In the genomic region with DNA sequence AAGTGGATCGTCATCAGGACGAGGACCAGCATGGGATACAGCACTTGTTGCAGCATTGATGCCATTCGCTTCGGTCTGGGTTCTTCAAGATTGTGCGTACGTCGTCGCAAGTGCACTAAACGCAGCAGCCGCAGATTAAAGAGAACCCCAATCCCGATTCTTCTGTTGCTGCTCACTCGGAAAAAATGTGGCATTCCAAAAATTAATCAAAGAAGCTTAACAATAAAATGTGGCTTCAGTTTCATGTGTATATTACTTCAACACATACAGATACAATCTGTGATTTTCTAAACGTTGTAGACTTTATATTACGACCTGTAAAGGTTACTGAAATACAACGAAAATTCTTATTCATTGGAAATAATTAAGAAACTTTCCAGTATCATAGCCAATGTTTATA, we compare ENCODE assay signal across 2 fruit fly cellular contexts.
TF ChIP-seq lines count a peak whose summit lies in the region.

Gene NimC3, minus strand, starts transcription at position 101 of the 400 bp plus-strand sequence.

TF ChIP-seq in whole organism, prepupa, 60 proteins besides CTCF, POLR2A, EP300 and RAD21:
- TF ChIP-seq CG10631 (GFP tag; optimal IDR thresholded peaks at IDR 0.05; lab: Kevin White, UChicago): no peak
- no peak for TF ChIP-seq Smox (GFP tag; optimal IDR thresholded peaks at IDR 0.05; lab: Kevin White, UChicago)
- peak; percentile 30 for TF ChIP-seq Ets96B (tag; optimal IDR thresholded peaks at IDR 0.05; lab: Kevin White, UChicago)
- no peak for TF ChIP-seq CG31627 (GFP tag; optimal IDR thresholded peaks at IDR 0.05; lab: Kevin White, UChicago)
- no peak for TF ChIP-seq acj6 (GFP tag; optimal IDR thresholded peaks at IDR 0.05; lab: Kevin White, UChicago)
- no peak for TF ChIP-seq CG6163 (GFP tag; IDR thresholded peaks at IDR 0.05; lab: Robert Waterston, UW)
- no peak for TF ChIP-seq pdm3 (GFP tag; optimal IDR thresholded peaks at IDR 0.05; lab: Kevin White, UChicago)
- no peak for TF ChIP-seq spab (GFP tag; optimal IDR thresholded peaks at IDR 0.05; lab: Kevin White, UChicago)
- no peak for TF ChIP-seq net (GFP tag; optimal IDR thresholded peaks at IDR 0.05; lab: Kevin White, UChicago)
- no peak for TF ChIP-seq dsx (GFP tag; optimal IDR thresholded peaks at IDR 0.05; lab: Kevin White, UChicago; ENCODE audit: poor library complexity, severe bottlenecking)
- peak; percentile 42 for TF ChIP-seq CG32006 (GFP tag; optimal IDR thresholded peaks at IDR 0.05; lab: Kevin White, UChicago)
- peak; percentile 33 for TF ChIP-seq CG3032 (tag; optimal IDR thresholded peaks at IDR 0.05; lab: Kevin White, UChicago)
- TF ChIP-seq Sox14 (GFP tag; optimal IDR thresholded peaks at IDR 0.05; lab: Kevin White, UChicago): no peak
- TF ChIP-seq CG10669 (GFP tag; optimal IDR thresholded peaks at IDR 0.05; lab: Kevin White, UChicago): no peak
- TF ChIP-seq CG6792 (GFP tag; optimal IDR thresholded peaks at IDR 0.05; lab: Kevin White, UChicago): no peak
- peak; percentile 5 for TF ChIP-seq Met (GFP tag; optimal IDR thresholded peaks at IDR 0.05; lab: Kevin White, UChicago)
- TF ChIP-seq svp (GFP tag; lab: Kevin White, UChicago): no peak
- TF ChIP-seq cyc (GFP tag; optimal IDR thresholded peaks at IDR 0.05; lab: Kevin White, UChicago): no peak
- TF ChIP-seq Sox102F (GFP tag; optimal IDR thresholded peaks at IDR 0.05; lab: Kevin White, UChicago): no peak
- no peak for TF ChIP-seq CG3919 (GFP tag; optimal IDR thresholded peaks at IDR 0.05; lab: Kevin White, UChicago)
- peak; percentile 41 for TF ChIP-seq OdsH (GFP tag; optimal IDR thresholded peaks at IDR 0.05; lab: Kevin White, UChicago)
- TF ChIP-seq fd85E (GFP tag; optimal IDR thresholded peaks at IDR 0.05; lab: Kevin White, UChicago): no peak
- TF ChIP-seq CG11294 (GFP tag; IDR thresholded peaks at IDR 0.05; lab: Robert Waterston, UW): no peak
- no peak for TF ChIP-seq CG9139 (GFP tag; optimal IDR thresholded peaks at IDR 0.05; lab: Kevin White, UChicago)
- no peak for TF ChIP-seq achi (GFP tag; optimal IDR thresholded peaks at IDR 0.05; lab: Kevin White, UChicago)
- TF ChIP-seq CG34406 (GFP tag; optimal IDR thresholded peaks at IDR 0.05; lab: Kevin White, UChicago): no peak
- no peak for TF ChIP-seq Hr38 (GFP tag; optimal IDR thresholded peaks at IDR 0.05; lab: Kevin White, UChicago)
- TF ChIP-seq Blimp-1 (GFP tag; optimal IDR thresholded peaks at IDR 0.05; lab: Kevin White, UChicago): no peak
- no peak for TF ChIP-seq CG6808 (GFP tag; optimal IDR thresholded peaks at IDR 0.05; lab: Kevin White, UChicago)
- no peak for TF ChIP-seq esn (GFP tag; optimal IDR thresholded peaks at IDR 0.05; lab: Kevin White, UChicago)
- TF ChIP-seq ss (GFP tag; optimal IDR thresholded peaks at IDR 0.05; lab: Kevin White, UChicago): no peak
- TF ChIP-seq vri (GFP tag; optimal IDR thresholded peaks at IDR 0.05; lab: Kevin White, UChicago): no peak
- TF ChIP-seq lz (GFP tag; optimal IDR thresholded peaks at IDR 0.05; lab: Kevin White, UChicago): no peak
- no peak for TF ChIP-seq CG4318 (GFP tag; optimal IDR thresholded peaks at IDR 0.05; lab: Kevin White, UChicago)
- TF ChIP-seq CG7368 (GFP tag; optimal IDR thresholded peaks at IDR 0.05; lab: Kevin White, UChicago): no peak
- TF ChIP-seq topi (GFP tag; optimal IDR thresholded peaks at IDR 0.05; lab: Kevin White, UChicago): no peak
- no peak for TF ChIP-seq Eip75B (GFP tag; optimal IDR thresholded peaks at IDR 0.05; lab: Kevin White, UChicago)
- TF ChIP-seq Lpt (GFP tag; optimal IDR thresholded peaks at IDR 0.05; lab: Kevin White, UChicago): no peak
- TF ChIP-seq Eip78C (GFP tag; lab: Kevin White, UChicago): peak; percentile 37
- no peak for TF ChIP-seq eg (GFP tag; IDR thresholded peaks at IDR 0.05; lab: Robert Waterston, UW)
- TF ChIP-seq CG16779 (tag; optimal IDR thresholded peaks at IDR 0.05; lab: Kevin White, UChicago): no peak
- no peak for TF ChIP-seq fd59A (GFP tag; optimal IDR thresholded peaks at IDR 0.05; lab: Kevin White, UChicago)
- TF ChIP-seq CG11762 (GFP tag; optimal IDR thresholded peaks at IDR 0.05; lab: Kevin White, UChicago; ENCODE audit: insufficient read depth): no peak
- no peak for TF ChIP-seq Gug (GFP tag; IDR thresholded peaks at IDR 0.05; lab: Robert Waterston, UW)
- TF ChIP-seq salr (GFP tag; optimal IDR thresholded peaks at IDR 0.05; lab: Kevin White, UChicago): no peak

TF ChIP-seq in whole organism, pupa, 21 proteins besides CTCF, POLR2A, EP300 and RAD21:
- TF ChIP-seq Pif1B (GFP tag; optimal IDR thresholded peaks at IDR 0.05; lab: Kevin White, UChicago) (no peak), CG9948 (tag; optimal IDR thresholded peaks at IDR 0.05; lab: Kevin White, UChicago) (peak; percentile 27), CG14655 (GFP tag; optimal IDR thresholded peaks at IDR 0.05; lab: Kevin White, UChicago) (peak; percentile 46), CG8301 (tag; optimal IDR thresholded peaks at IDR 0.05; lab: Kevin White, UChicago) (peak; percentile 19), CG8159 (tag; optimal IDR thresholded peaks at IDR 0.05; lab: Kevin White, UChicago) (peak; percentile 41), CG10348 (GFP tag; IDR thresholded peaks at IDR 0.05; lab: Robert Waterston, UW) (no peak)
